Worm (Caenorhabditis elegans): ENCODE data around the gene Y49F6C.7.

ce11 chrII:3373875-3374274 lies 5.9 kb upstream of the Y49F6C.7 start:
- TF ChIP-seq dao-5 (tag; optimal IDR thresholded peaks at IDR 0.05) (no peak), him-1 (tag; optimal IDR thresholded peaks at IDR 0.05) (no peak)
